Fruit fly (Drosophila melanogaster): ENCODE measurements around the gene CG17110.

Gene CG17110

DNA sequence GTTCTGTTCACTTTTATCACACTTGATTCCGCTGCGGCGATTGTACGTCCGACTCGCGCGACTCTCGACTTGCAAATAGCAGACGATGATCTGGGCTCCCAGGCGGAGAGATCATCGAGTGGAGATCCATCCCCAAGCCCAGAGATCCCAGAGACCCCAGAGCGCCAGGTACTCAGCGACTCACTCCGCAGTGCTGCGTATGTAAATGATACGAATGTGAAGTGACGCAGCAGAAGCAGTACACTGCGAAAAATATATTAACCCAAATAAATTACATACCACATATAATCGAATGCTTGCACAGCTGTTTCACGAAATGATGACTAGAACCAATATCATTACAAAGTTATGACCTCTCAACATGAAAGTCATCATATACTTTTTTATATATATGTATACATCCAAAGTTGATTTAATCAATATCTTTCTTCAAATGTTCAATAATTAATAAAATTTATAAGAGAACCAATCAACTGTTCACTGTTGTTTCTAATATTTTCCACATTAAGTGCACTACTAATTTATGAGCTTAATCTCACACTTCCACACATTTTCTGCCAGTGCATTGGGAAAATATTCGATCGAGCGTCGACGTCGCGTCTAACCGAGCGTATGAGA is 24.2 kb upstream of the CG17110 start, which contains the start of gene CG17111 (continued):
- no peak for TF ChIP-seq CG18262 (tag; optimal IDR thresholded peaks at IDR 0.05)
- no peak for TF ChIP-seq ssp (GFP tag; IDR thresholded peaks at IDR 0.05)
- TF ChIP-seq lola (GFP tag; optimal IDR thresholded peaks at IDR 0.05), result no peak
- no peak for TF ChIP-seq croc (GFP tag; conservative IDR thresholded peaks at IDR 0.05)
- TF ChIP-seq E2f2 (GFP tag; IDR thresholded peaks at IDR 0.05), result no peak
- no peak for TF ChIP-seq CG8478 (optimal IDR thresholded peaks at IDR 0.05)
- no peak for TF ChIP-seq Nf-YA (GFP tag; IDR thresholded peaks at IDR 0.05)
- TF ChIP-seq sima (GFP tag; optimal IDR thresholded peaks at IDR 0.05), result no peak
- no peak for TF ChIP-seq sob (GFP tag; IDR thresholded peaks at IDR 0.05)
- no peak for TF ChIP-seq HmgD (GFP tag; optimal IDR thresholded peaks at IDR 0.05)
- TF ChIP-seq mirr (GFP tag; optimal IDR thresholded peaks at IDR 0.05), result no peak
- no peak for TF ChIP-seq CG2712 (tag; optimal IDR thresholded peaks at IDR 0.05)
- TF ChIP-seq Oaz (GFP tag; IDR thresholded peaks at IDR 0.05), result no peak
- peak; percentile 27 for TF ChIP-seq tin (GFP tag; optimal IDR thresholded peaks at IDR 0.05)
- no peak for TF ChIP-seq CG34422 (GFP tag; IDR thresholded peaks at IDR 0.05)
- TF ChIP-seq CG12236 (GFP tag; optimal IDR thresholded peaks at IDR 0.05), result no peak
- TF ChIP-seq gsb-n (tag; optimal IDR thresholded peaks at IDR 0.05), result no peak
- TF ChIP-seq CG9215 (GFP tag; IDR thresholded peaks at IDR 0.05), result no peak
- TF ChIP-seq MTF-1 (GFP tag; optimal IDR thresholded peaks at IDR 0.05; ENCODE audit: borderline replicate concordance), result no peak
- no peak for TF ChIP-seq chinmo (GFP tag; IDR thresholded peaks at IDR 0.05; ENCODE audit: partially characterized antibody)
- no peak for TF ChIP-seq Antp (GFP tag; optimal IDR thresholded peaks at IDR 0.05)
- no peak for TF ChIP-seq CG17328 (GFP tag; IDR thresholded peaks at IDR 0.05)
- TF ChIP-seq CG10366 (GFP tag; IDR thresholded peaks at IDR 0.05), result no peak
- no peak for TF ChIP-seq peb (GFP tag; IDR thresholded peaks at IDR 0.05)
- peak; percentile 46 for TF ChIP-seq CG12391 (tag; optimal IDR thresholded peaks at IDR 0.05)
- TF ChIP-seq schlank (tag; optimal IDR thresholded peaks at IDR 0.05), result no peak
- TF ChIP-seq Fer2 (tag; optimal IDR thresholded peaks at IDR 0.05), result no peak
- no peak for TF ChIP-seq CG16779 (GFP tag; IDR thresholded peaks at IDR 0.05)
- TF ChIP-seq pros (GFP tag; optimal IDR thresholded peaks at IDR 0.05), result no peak
- TF ChIP-seq stc (GFP tag; IDR thresholded peaks at IDR 0.05), result no peak
- TF ChIP-seq Pdp1 (GFP tag; optimal IDR thresholded peaks at IDR 0.05), result no peak
- no peak for TF ChIP-seq luna (GFP tag; optimal IDR thresholded peaks at IDR 0.05)
- TF ChIP-seq eve (GFP tag; optimal IDR thresholded peaks at IDR 0.05), result no peak
- TF ChIP-seq CG8924 (tag; optimal IDR thresholded peaks at IDR 0.05), result peak; percentile 43
- TF ChIP-seq tgo (GFP tag; IDR thresholded peaks at IDR 0.05), result peak; percentile 17; the same call in 1 of the 3 replicates
- no peak for TF ChIP-seq gsb (GFP tag; IDR thresholded peaks at IDR 0.05)
- TF ChIP-seq NK7.1 (GFP tag; optimal IDR thresholded peaks at IDR 0.05), result no peak
- TF ChIP-seq repo (GFP tag; optimal IDR thresholded peaks at IDR 0.05), result no peak
- TF ChIP-seq CG34376 (GFP tag; optimal IDR thresholded peaks at IDR 0.05), result no peak
- peak; percentile 28 for TF ChIP-seq CG1602 (GFP tag; optimal IDR thresholded peaks at IDR 0.05)
- TF ChIP-seq klu (GFP tag; IDR thresholded peaks at IDR 0.05), result no peak
- TF ChIP-seq Asciz (GFP tag; optimal IDR thresholded peaks at IDR 0.05), result no peak
- no peak for TF ChIP-seq CG30020 (tag; optimal IDR thresholded peaks at IDR 0.05)
- TF ChIP-seq slou (GFP tag; optimal IDR thresholded peaks at IDR 0.05), result no peak
- peak in 1 of 2 experiments; percentile 71 for TF ChIP-seq Hr51 (GFP tag; optimal IDR thresholded peaks at IDR 0.05)
- TF ChIP-seq CG6791 (GFP tag; IDR thresholded peaks at IDR 0.05; ENCODE audit: partially characterized antibody), result no peak
- no peak for TF ChIP-seq Side (GFP tag; optimal IDR thresholded peaks at IDR 0.05)
- no peak for TF ChIP-seq CG31365 (tag; optimal IDR thresholded peaks at IDR 0.05)
- no peak for TF ChIP-seq grau (tag; optimal IDR thresholded peaks at IDR 0.05)
- no peak for TF ChIP-seq Atf3 (GFP tag; optimal IDR thresholded peaks at IDR 0.05)
- no peak for TF ChIP-seq NfI (GFP tag; optimal IDR thresholded peaks at IDR 0.05)

Data from whole organism, embryonic.